Worm (Caenorhabditis elegans) whole organism, young adult: ENCODE results near the gene frpr-8.

ENCODE experiments used
- F39B2.1 ChIP-seq: fragments of 200-800 bp; sonication (Bioruptor generic); IDR thresholded peaks from 2 replicates; pipeline ENCODE4 v1.3.6; 2022; ENCODE audit warnings: missing genetic modification reagents, missing genetic modification characterization, missing compliant biosample characterization
- ama-1 ChIP-seq, 3 experiments: fragments of 150-350 bp in 1 of 3; sonication (generic microtip) in 2 of 3; optimal IDR thresholded peaks; 2 replicates each; lab custom pipeline; 2014 to 2018; ENCODE audit warnings: missing biosample characterization in 2 of 3, missing genetic modification characterization in 2 of 3, missing genetic modification reagents in 2 of 3
- ceh-27 ChIP-seq: fragments of 200-800 bp; sonication (Bioruptor generic); optimal IDR thresholded peaks from 2 replicates; lab custom pipeline; 2018; ENCODE audit warnings: mild to moderate bottlenecking, missing genetic modification characterization, moderate library complexity, missing compliant biosample characterization
- efl-1 ChIP-seq: fragments of 150-350 bp; optimal IDR thresholded peaks from 2 replicates; lab custom pipeline; 2014; ENCODE audit warnings: missing biosample characterization, missing genetic modification reagents, missing genetic modification characterization
- let-607 ChIP-seq, 2 experiments: fragments of 200-800 bp in 1 of 2; sonication (Bioruptor generic) in 1 of 2; sonication (generic microtip) in 1 of 2; optimal IDR thresholded peaks; 2 replicates each; lab custom pipeline; 2016 to 2018; ENCODE audit warnings: mild to moderate bottlenecking in 2 of 2, missing compliant biosample characterization in 2 of 2, missing genetic modification characterization in 2 of 2, moderate library complexity in 2 of 2, missing genotype in 1 of 2
- repo-1 ChIP-seq: sonication (generic microtip); optimal IDR thresholded peaks from 2 replicates; lab custom pipeline; 2017; ENCODE audit warnings: mild to moderate bottlenecking, missing genetic modification characterization, missing compliant biosample characterization
- snpc-4 ChIP-seq, 5 experiments: fragments of 150-350 bp in 1 of 5; sonication (generic microtip) in 4 of 5; optimal IDR thresholded peaks; 2 replicates each; lab custom pipeline; 2014 to 2018; ENCODE audit warnings: missing genetic modification characterization in 5 of 5, missing biosample characterization in 3 of 5, antibody characterized with exemption in 2 of 5, mild to moderate bottlenecking in 2 of 5, missing compliant biosample characterization in 2 of 5, missing genotype in 2 of 5, moderate library complexity in 2 of 5, missing genetic modification reagents in 1 of 5
- tbx-9 ChIP-seq: sonication (generic microtip); optimal IDR thresholded peaks from 2 replicates; lab custom pipeline; 2016; ENCODE audit warnings: borderline replicate concordance, missing genetic modification characterization, inconsistent platforms, missing compliant biosample characterization
- ztf-25 ChIP-seq: fragments of 200-800 bp; sonication (Bioruptor generic); IDR thresholded peaks from 2 replicates; pipeline ENCODE4 v1.3.6; 2022; ENCODE audit warnings: missing genetic modification reagents, missing genetic modification characterization, missing compliant biosample characterization
- ztf-28 ChIP-seq: fragments of 200-800 bp; sonication (Bioruptor generic); IDR thresholded peaks from 2 replicates; pipeline ENCODE4 v1.3.6; 2022; ENCODE audit warnings: missing genetic modification reagents, missing genetic modification characterization, missing compliant biosample characterization

DNA sequence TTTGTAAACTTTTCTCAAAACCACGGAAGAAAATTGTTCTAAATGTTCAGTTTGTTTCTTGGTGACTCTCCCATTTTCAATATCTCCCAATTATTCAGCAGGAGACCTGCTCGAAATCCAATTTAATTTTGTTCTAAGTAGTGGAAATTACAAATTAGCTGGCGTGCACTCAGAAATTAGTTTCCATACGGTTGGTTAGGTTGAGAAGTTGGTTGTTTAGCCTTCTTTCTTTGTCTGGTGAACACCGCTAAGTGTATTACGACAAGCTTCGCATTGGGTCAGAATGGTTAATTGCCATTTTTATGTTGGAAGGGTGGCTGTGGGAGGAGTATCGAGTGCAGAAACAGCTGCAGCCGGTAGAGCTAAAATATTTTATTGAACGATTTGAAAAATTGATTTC is 49.0 kb upstream of the frpr-8 start:
- TF ChIP-seq snpc-4 (GFP tag; optimal IDR thresholded peaks at IDR 0.05; lab: Kevin White, UChicago) (no peak), snpc-4 (tag; optimal IDR thresholded peaks at IDR 0.05; lab: Kevin White, UChicago) (no peak), repo-1 (tag; lab: Kevin White, UChicago) (no peak), tbx-9 (tag; lab: Kevin White, UChicago) (no peak), ama-1 (optimal IDR thresholded peaks at IDR 0.05; lab: Kevin White, UChicago) (no peak), ama-1 (GFP tag; optimal IDR thresholded peaks at IDR 0.05; lab: Kevin White, UChicago) (no peak), let-607 (tag; optimal IDR thresholded peaks at IDR 0.05; lab: Kevin White, UChicago) (no peak), efl-1 (no peak), ceh-27 (GFP tag; lab: Kevin White, UChicago) (no peak), F39B2.1 (GFP tag; lab: Robert Waterston, UW) (no peak), ztf-25 (GFP tag; lab: Robert Waterston, UW) (no peak), ztf-28 (GFP tag; lab: Robert Waterston, UW) (no peak)
